Fruit fly (Drosophila melanogaster): ENCODE results near the gene CG10898.

DNA sequence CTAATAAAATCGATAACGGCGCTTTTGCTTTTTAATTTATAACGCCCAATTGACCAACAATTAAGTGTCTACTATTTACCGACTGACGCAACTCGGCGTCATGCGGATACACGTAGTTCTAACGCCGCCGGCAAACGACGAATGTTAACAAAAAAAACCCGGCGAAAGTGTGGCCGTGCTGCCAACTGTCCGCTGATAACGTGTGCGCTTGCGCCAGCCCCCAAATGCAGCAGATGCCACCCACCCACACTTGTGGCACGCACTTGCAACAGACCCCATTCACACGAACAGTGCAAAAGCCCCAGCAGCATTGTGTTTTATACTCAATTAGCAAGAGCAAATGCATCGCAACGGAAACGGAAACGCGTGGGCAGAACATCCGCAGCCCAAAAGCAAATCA, 5.6 kb downstream of the CG10898 start:
- TF ChIP-seq Crg-1 (GFP tag; optimal IDR thresholded peaks at IDR 0.05) (no peak), CG11617 (GFP tag; optimal IDR thresholded peaks at IDR 0.05) (no peak), kay (GFP tag; ENCODE audit: borderline replicate concordance) (no peak), Hr96 (GFP tag; optimal IDR thresholded peaks at IDR 0.05) (no peak), cnc (optimal IDR thresholded peaks at IDR 0.05) (no peak), CG33017 (tag; optimal IDR thresholded peaks at IDR 0.05) (no peak), CG14711 (tag; optimal IDR thresholded peaks at IDR 0.05) (no peak), pad (GFP tag; optimal IDR thresholded peaks at IDR 0.05) (no peak), CG12768 (GFP tag; optimal IDR thresholded peaks at IDR 0.05) (peak; percentile 32)
